Worm (Caenorhabditis elegans) whole organism, L4/young adult: ENCODE measurements around the gene tbx-35.

ENCODE experiments used
- W03F9.2 ChIP-seq: fragments of 150-350 bp; optimal IDR thresholded peaks from 2 replicates; lab custom pipeline; 2014; ENCODE audit warnings: missing biosample characterization, missing genetic modification characterization
- dao-5 ChIP-seq: sonication (generic microtip); optimal IDR thresholded peaks from 2 replicates; lab custom pipeline; 2016; ENCODE audit warnings: missing genotype, missing genetic modification characterization, moderate library complexity, missing compliant biosample characterization
- him-1 ChIP-seq: sonication (generic microtip); optimal IDR thresholded peaks from 2 replicates; lab custom pipeline; 2016; ENCODE audit warnings: missing genotype, missing genetic modification reagents, missing genetic modification characterization, missing compliant biosample characterization

- no peak for TF ChIP-seq him-1
- no peak for TF ChIP-seq W03F9.2 (tag; lab: Kevin White, UChicago)
- no peak for TF ChIP-seq dao-5 (tag; lab: Kevin White, UChicago)
Measured at ce11 chrII:5518910-5519309, 6.3 kb downstream of the tbx-35 start, which contains the start of gene ZK177.2.
